Worm (Caenorhabditis elegans): ENCODE data around the gene madf-1.

madf-1 gene

ce11 chrIV:796521-797073 is 35.1 kb downstream of the madf-1 start, which contains the start of the genes F56B3.11 and ech-5:
Gene F56B3.11, minus strand, starts transcription at chrIV:796571.
Gene ech-5, plus strand, starts transcription at chrIV:797023.
- no peak for TF ChIP-seq attf-4 (tag; optimal IDR thresholded peaks at IDR 0.05)
- no peak for TF ChIP-seq set-16 (GFP tag; IDR thresholded peaks at IDR 0.05)
- TF ChIP-seq nhr-111 (GFP tag; optimal IDR thresholded peaks at IDR 0.05): no peak
- TF ChIP-seq dpl-1 (GFP tag; optimal IDR thresholded peaks at IDR 0.05): peak; percentile 76
- TF ChIP-seq mdl-1 (tag; optimal IDR thresholded peaks at IDR 0.05): no peak
- no peak for TF ChIP-seq php-3 (GFP tag; IDR thresholded peaks at IDR 0.05)
- peak; percentile 72 for TF ChIP-seq mes-2 (tag; optimal IDR thresholded peaks at IDR 0.05; ENCODE audit: poor library complexity, severe bottlenecking)
- no peak for TF ChIP-seq ztf-11 (tag; optimal IDR thresholded peaks at IDR 0.05)
- no peak for TF ChIP-seq nhr-237 (tag; optimal IDR thresholded peaks at IDR 0.05)
- TF ChIP-seq hif-1 (tag; optimal IDR thresholded peaks at IDR 0.05): peak in 1 of 2 experiments; percentile 91
- TF ChIP-seq lir-3 (tag; optimal IDR thresholded peaks at IDR 0.05): peak; percentile 43
- TF ChIP-seq mxl-3 (GFP tag; optimal IDR thresholded peaks at IDR 0.05): no peak
- TF ChIP-seq daf-19 (GFP tag; conservative IDR thresholded peaks at IDR 0.05): no peak
- no peak for TF ChIP-seq Y5F2A.4 (GFP tag; optimal IDR thresholded peaks at IDR 0.05)
- TF ChIP-seq rbr-2 (tag; optimal IDR thresholded peaks at IDR 0.05): peak; percentile 74
- TF ChIP-seq ceh-32 (tag; optimal IDR thresholded peaks at IDR 0.05; ENCODE audit: poor library complexity): no peak
- TF ChIP-seq hlh-30 (tag; optimal IDR thresholded peaks at IDR 0.05; ENCODE audit: insufficient read depth): peak; percentile 36
- TF ChIP-seq ceh-28 (tag; optimal IDR thresholded peaks at IDR 0.05): no peak
- no peak for TF ChIP-seq ces-1 (GFP tag; optimal IDR thresholded peaks at IDR 0.05)
- no peak for TF ChIP-seq D1046.2 (GFP tag; IDR thresholded peaks at IDR 0.05)
- TF ChIP-seq hmg-1.1 (GFP tag; IDR thresholded peaks at IDR 0.05): peak; percentile 69
- TF ChIP-seq lin-1 (GFP tag; IDR thresholded peaks at IDR 0.05): no peak
- TF ChIP-seq ZK337.2 (GFP tag; IDR thresholded peaks at IDR 0.05): no peak
- peak; percentile 96 for TF ChIP-seq lin-38 (GFP tag; IDR thresholded peaks at IDR 0.05)
- no peak for TF ChIP-seq Y105C5A.15 (GFP tag; IDR thresholded peaks at IDR 0.05)
- TF ChIP-seq nhr-102 (tag; optimal IDR thresholded peaks at IDR 0.05): peak; percentile 19
- no peak for TF ChIP-seq Y48G9A.11 (GFP tag; IDR thresholded peaks at IDR 0.05)
- peak; percentile 7 for TF ChIP-seq nhr-28 (tag; optimal IDR thresholded peaks at IDR 0.05)
- TF ChIP-seq madf-9 (GFP tag; conservative IDR thresholded peaks at IDR 0.05): no peak
- TF ChIP-seq F49E8.2 (tag; optimal IDR thresholded peaks at IDR 0.05; ENCODE audit: borderline replicate concordance): peak; percentile 1
- TF ChIP-seq zip-11 (GFP tag; IDR thresholded peaks at IDR 0.05): no peak
- TF ChIP-seq nhr-11 (tag; optimal IDR thresholded peaks at IDR 0.05): no peak
- no peak for TF ChIP-seq ctbp-1 (GFP tag; IDR thresholded peaks at IDR 0.05)
- peak; percentile 9 for TF ChIP-seq nhr-48 (tag; optimal IDR thresholded peaks at IDR 0.05)
- TF ChIP-seq Y75B8A.6 (GFP tag; IDR thresholded peaks at IDR 0.05): no peak
- peak; percentile 54 for TF ChIP-seq F37D6.2 (tag; optimal IDR thresholded peaks at IDR 0.05)
- TF ChIP-seq hlh-11 (tag; optimal IDR thresholded peaks at IDR 0.05): peak; percentile 41
- TF ChIP-seq jun-1 (tag; optimal IDR thresholded peaks at IDR 0.05): no peak
- TF ChIP-seq lsy-2 (tag; optimal IDR thresholded peaks at IDR 0.05): peak in 1 of 2 experiments; percentile 81
- TF ChIP-seq mep-1 (tag; optimal IDR thresholded peaks at IDR 0.05): peak; percentile 88
- peak; percentile 32 for TF ChIP-seq nhr-77 (tag; optimal IDR thresholded peaks at IDR 0.05)
- peak; percentile 77 for TF ChIP-seq unc-130 (GFP tag; optimal IDR thresholded peaks at IDR 0.05)
- TF ChIP-seq lin-39 (tag; optimal IDR thresholded peaks at IDR 0.05): no peak
- peak; percentile 14 for TF ChIP-seq spr-1 (tag; optimal IDR thresholded peaks at IDR 0.05)
- no peak for TF ChIP-seq snpc-1.2 (GFP tag; IDR thresholded peaks at IDR 0.05)
- no peak for TF ChIP-seq tra-1 (GFP tag; IDR thresholded peaks at IDR 0.05)
- peak; percentile 69 for TF ChIP-seq lin-15B (tag; optimal IDR thresholded peaks at IDR 0.05)
- no peak for TF ChIP-seq mdt-29 (GFP tag; IDR thresholded peaks at IDR 0.05)
- TF ChIP-seq vab-7 (GFP tag; IDR thresholded peaks at IDR 0.05): no peak
- TF ChIP-seq lin-29 (GFP tag; IDR thresholded peaks at IDR 0.05): no peak
- peak; percentile 40 for TF ChIP-seq sdz-12 (GFP tag; optimal IDR thresholded peaks at IDR 0.05)

All from whole organism, L4 larva.